Worm (Caenorhabditis elegans) whole organism, L2 larva: ENCODE data around the gene bus-19.
A peak's percentile ranks its signal among the peaks of the same experiment; 100 is the strongest.

Experiments used
- ama-1 ChIP-seq: fragments of 150-350 bp; optimal IDR thresholded peaks from 2 replicates; lab custom pipeline; 2018; ENCODE audit warnings: inconsistent platforms
- blmp-1 ChIP-seq: sonication (generic microtip); optimal IDR thresholded peaks from 2 replicates; lab custom pipeline; 2017; ENCODE audit warnings: missing genetic modification characterization, mild to moderate bottlenecking, missing compliant biosample characterization, antibody characterized with exemption, moderate library complexity; ENCODE audit not compliant: insufficient read depth
- ceh-16 ChIP-seq: fragments of 150-350 bp; optimal IDR thresholded peaks from 2 replicates; lab custom pipeline; 2014; ENCODE audit warnings: missing biosample characterization, missing genetic modification characterization
- ceh-82 ChIP-seq: fragments of 150-350 bp; optimal IDR thresholded peaks from 2 replicates; lab custom pipeline; 2014; ENCODE audit warnings: missing biosample characterization, missing genetic modification characterization
- egl-27 ChIP-seq: sonication (generic microtip); optimal IDR thresholded peaks from 3 replicates; lab custom pipeline; 2017; ENCODE audit warnings: missing biosample characterization, missing genetic modification reagents, missing genetic modification characterization
- fos-1 ChIP-seq: fragments of 150-350 bp; optimal IDR thresholded peaks from 2 replicates; lab custom pipeline; 2014; ENCODE audit warnings: missing biosample characterization, missing genetic modification characterization
- gmeb-1 ChIP-seq: fragments of 150-350 bp; optimal IDR thresholded peaks from 2 replicates; lab custom pipeline; 2014; ENCODE audit warnings: missing biosample characterization, missing genetic modification characterization
- lin-11 ChIP-seq: fragments of 150-350 bp; sonication (generic microtip); optimal IDR thresholded peaks from 2 replicates; lab custom pipeline; 2014; ENCODE audit warnings: missing biosample characterization, missing genetic modification characterization, inconsistent platforms, mixed read lengths
- lin-13 ChIP-seq: fragments of 150-350 bp; optimal IDR thresholded peaks from 2 replicates; lab custom pipeline; 2014; ENCODE audit warnings: missing biosample characterization, missing genetic modification reagents, missing genetic modification characterization
- lin-39 ChIP-seq: fragments of 150-350 bp; optimal IDR thresholded peaks from 2 replicates; lab custom pipeline; 2014; ENCODE audit warnings: missing biosample characterization, missing genetic modification reagents, missing genetic modification characterization
- mbf-1 ChIP-seq: sonication (generic microtip); optimal IDR thresholded peaks from 2 replicates; lab custom pipeline; 2017; ENCODE audit warnings: missing biosample characterization, missing genetic modification characterization
- nhr-11 ChIP-seq: fragments of 150-350 bp; optimal IDR thresholded peaks from 2 replicates; lab custom pipeline; 2014; ENCODE audit warnings: missing biosample characterization, missing genetic modification characterization
- nhr-12 ChIP-seq: fragments of 150-350 bp; optimal IDR thresholded peaks from 2 replicates; lab custom pipeline; 2014; ENCODE audit warnings: missing biosample characterization, missing genetic modification characterization
- nhr-21 ChIP-seq: fragments of 150-350 bp; optimal IDR thresholded peaks from 2 replicates; lab custom pipeline; 2014; ENCODE audit warnings: missing biosample characterization, missing genetic modification characterization
- nhr-237 ChIP-seq: fragments of 150-350 bp; optimal IDR thresholded peaks from 2 replicates; lab custom pipeline; 2014; ENCODE audit warnings: missing biosample characterization, missing genetic modification characterization
- nhr-25 ChIP-seq: fragments of 150-350 bp; sonication (generic microtip); optimal IDR thresholded peaks from 3 replicates; lab custom pipeline; 2014; ENCODE audit warnings: missing biosample characterization, missing genetic modification characterization
- nhr-77 ChIP-seq: fragments of 150-350 bp; optimal IDR thresholded peaks from 2 replicates; lab custom pipeline; 2014; ENCODE audit warnings: missing biosample characterization, missing genetic modification characterization
- peb-1 ChIP-seq: fragments of 150-350 bp; optimal IDR thresholded peaks from 2 replicates; lab custom pipeline; 2014; ENCODE audit warnings: missing biosample characterization, missing genetic modification characterization
- sem-4 ChIP-seq: fragments of 150-350 bp; optimal IDR thresholded peaks from 2 replicates; lab custom pipeline; 2014; ENCODE audit warnings: missing biosample characterization, missing genetic modification reagents, missing genetic modification characterization
- skn-1 ChIP-seq: sonication (generic microtip); optimal IDR thresholded peaks from 2 replicates; lab custom pipeline; 2017; ENCODE audit warnings: missing biosample characterization, missing genetic modification characterization
- sma-3 ChIP-seq: sonication (generic microtip); optimal IDR thresholded peaks from 2 replicates; lab custom pipeline; 2016; ENCODE audit warnings: missing genetic modification reagents, missing genetic modification characterization, missing compliant biosample characterization
- sma-9 ChIP-seq, 2 experiments: fragments of 150-350 bp in 1 of 2; sonication (generic microtip) in 1 of 2; optimal IDR thresholded peaks; 2 replicates each; lab custom pipeline; 2014 to 2016; ENCODE audit warnings: missing genetic modification characterization in 2 of 2, mild to moderate bottlenecking in 1 of 2, missing biosample characterization in 1 of 2, missing compliant biosample characterization in 1 of 2, missing genetic modification reagents in 1 of 2, moderate library complexity in 1 of 2
- snpc-4 ChIP-seq: fragments of 150-350 bp; optimal IDR thresholded peaks from 2 replicates; lab custom pipeline; 2014; ENCODE audit warnings: missing biosample characterization, missing genetic modification characterization
- unc-39 ChIP-seq: fragments of 150-350 bp; optimal IDR thresholded peaks from 2 replicates; lab custom pipeline; 2014; ENCODE audit warnings: missing biosample characterization, missing genetic modification characterization
- unc-62 ChIP-seq: fragments of 150-350 bp; optimal IDR thresholded peaks from 2 replicates; lab custom pipeline; 2014; ENCODE audit warnings: missing biosample characterization, missing genetic modification reagents, missing genetic modification characterization
- zag-1 ChIP-seq: fragments of 150-350 bp; optimal IDR thresholded peaks from 2 replicates; lab custom pipeline; 2014; ENCODE audit warnings: missing biosample characterization, missing genetic modification characterization
- ztf-11 ChIP-seq: sonication (generic microtip); optimal IDR thresholded peaks from 2 replicates; lab custom pipeline; 2017; ENCODE audit warnings: missing biosample characterization, missing genetic modification characterization

bus-19 gene

DNA sequence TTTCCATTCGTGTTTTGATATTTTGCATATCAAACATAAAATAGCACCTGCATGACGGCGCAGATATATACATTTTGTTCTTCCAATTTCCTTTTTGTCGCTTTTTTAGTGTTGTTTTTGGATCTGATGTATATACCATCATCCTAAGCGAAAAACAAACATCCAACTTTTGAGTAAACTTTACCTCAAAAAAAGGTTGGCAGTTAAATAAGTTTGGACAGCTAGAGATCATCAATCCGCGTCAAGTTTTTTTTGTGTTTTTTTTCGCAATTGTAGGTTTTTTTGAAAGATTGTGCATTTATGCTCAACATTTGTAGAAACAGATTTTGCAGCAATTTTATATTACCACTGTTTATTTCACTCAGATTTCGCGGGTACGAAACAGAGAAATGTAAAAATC lies at the start of gene bus-19:
bus-19 (plus strand) TSS at position 301 of the 400 bp plus-strand sequence.
- no peak for TF ChIP-seq ama-1 (lab: Kevin White, UChicago)
- no peak for TF ChIP-seq lin-11 (tag; lab: Kevin White, UChicago)
- no peak for TF ChIP-seq nhr-12 (tag; lab: Kevin White, UChicago)
- no peak for TF ChIP-seq egl-27 (tag; lab: Kevin White, UChicago)

DNA sequence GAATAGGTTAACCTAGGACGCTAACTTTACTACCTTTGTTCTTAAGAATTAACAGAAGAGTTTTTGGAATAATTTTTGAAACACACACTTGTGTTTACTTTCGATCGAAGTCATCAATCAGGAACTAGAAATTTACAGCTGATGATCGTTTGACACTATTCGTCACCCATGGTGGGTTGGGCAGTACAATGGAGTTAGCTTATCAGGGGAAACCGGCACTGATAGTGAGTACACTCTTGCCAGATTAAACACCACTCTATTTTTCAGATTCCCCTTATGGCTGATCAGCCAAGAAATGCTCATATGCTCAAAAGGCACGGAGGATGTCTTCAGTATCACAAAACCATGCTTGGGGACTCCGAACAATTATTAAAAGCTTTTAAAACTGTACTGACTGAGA lies 49.8 kb upstream of the bus-19 start:
- peak; percentile 68 for TF ChIP-seq fos-1 (tag; lab: Kevin White, UChicago)
- TF ChIP-seq sma-3: no peak

DNA sequence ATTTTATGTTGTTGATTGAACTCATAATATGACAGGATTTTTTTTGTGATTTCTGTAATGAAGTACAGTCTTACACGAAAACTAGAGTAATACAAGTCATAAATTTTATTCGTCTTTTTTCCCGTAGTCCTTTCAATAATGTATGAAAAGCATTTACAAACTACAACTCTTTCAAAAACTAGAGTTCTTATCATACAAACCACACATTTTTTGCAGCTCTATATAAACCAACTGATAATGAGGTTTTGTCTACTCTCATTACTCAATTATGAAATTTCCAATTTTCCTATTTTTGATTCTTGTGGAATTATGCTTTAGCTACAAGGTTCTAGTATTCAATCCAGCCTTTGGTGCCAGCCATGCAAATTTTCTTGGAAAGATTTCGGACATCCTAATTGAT lies 47.1 kb upstream of the bus-19 start, which contains the start of gene ugt-16:
ugt-16 (plus strand) TSS at position 248 of the 400 bp plus-strand sequence.
- TF ChIP-seq unc-62 (GFP tag; lab: Kevin White, UChicago) (no peak), sma-9 (GFP tag; optimal IDR thresholded peaks at IDR 0.05; lab: Kevin White, UChicago) (peak; percentile 15), sma-9 (tag; optimal IDR thresholded peaks at IDR 0.05; lab: Kevin White, UChicago) (no peak), fos-1 (tag; lab: Kevin White, UChicago) (peak; percentile 52), gmeb-1 (tag; lab: Kevin White, UChicago) (peak; percentile 5)

DNA sequence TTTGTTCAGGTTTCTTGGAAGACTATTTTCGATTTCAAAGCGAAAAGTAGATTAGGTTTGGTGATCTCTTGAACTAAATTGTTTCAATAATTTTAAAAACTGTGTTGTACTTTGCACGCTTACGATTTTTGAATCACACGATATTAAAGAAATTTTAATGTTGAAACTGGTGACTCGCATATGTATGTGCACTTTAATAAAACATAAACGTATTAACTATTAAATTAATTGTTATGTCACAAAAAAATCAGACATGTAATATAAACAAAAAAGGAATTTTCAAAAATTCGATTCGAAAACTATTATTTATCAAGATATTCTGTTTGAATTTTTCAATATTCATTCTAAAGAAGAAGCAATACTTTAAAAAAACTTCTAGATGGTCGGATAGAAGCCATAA lies 44.6 kb upstream of the bus-19 start, which contains the start of gene ugt-15:
ugt-15 (plus strand) TSS at position 301 of the 400 bp plus-strand sequence.
- TF ChIP-seq ceh-16 (tag; lab: Kevin White, UChicago): no peak
- TF ChIP-seq lin-13: no peak
- TF ChIP-seq ama-1 (lab: Kevin White, UChicago): no peak
- no peak for TF ChIP-seq mbf-1 (tag; lab: Kevin White, UChicago)
- no peak for TF ChIP-seq nhr-77
- no peak for TF ChIP-seq sma-9 (GFP tag; optimal IDR thresholded peaks at IDR 0.05; lab: Kevin White, UChicago)
- no peak for TF ChIP-seq sma-9 (tag; optimal IDR thresholded peaks at IDR 0.05; lab: Kevin White, UChicago)
- no peak for TF ChIP-seq ceh-82
- TF ChIP-seq nhr-11 (tag; lab: Kevin White, UChicago): no peak
- no peak for TF ChIP-seq unc-39 (tag; lab: Kevin White, UChicago)
- no peak for TF ChIP-seq zag-1
- no peak for TF ChIP-seq nhr-21 (tag; lab: Kevin White, UChicago)
- TF ChIP-seq sem-4 (tag; lab: Kevin White, UChicago): no peak
- TF ChIP-seq peb-1 (tag; lab: Kevin White, UChicago): no peak
- no peak for TF ChIP-seq nhr-12 (tag; lab: Kevin White, UChicago)
- no peak for TF ChIP-seq nhr-25 (tag; lab: Kevin White, UChicago)
- no peak for TF ChIP-seq lin-39 (tag; lab: Kevin White, UChicago)

DNA sequence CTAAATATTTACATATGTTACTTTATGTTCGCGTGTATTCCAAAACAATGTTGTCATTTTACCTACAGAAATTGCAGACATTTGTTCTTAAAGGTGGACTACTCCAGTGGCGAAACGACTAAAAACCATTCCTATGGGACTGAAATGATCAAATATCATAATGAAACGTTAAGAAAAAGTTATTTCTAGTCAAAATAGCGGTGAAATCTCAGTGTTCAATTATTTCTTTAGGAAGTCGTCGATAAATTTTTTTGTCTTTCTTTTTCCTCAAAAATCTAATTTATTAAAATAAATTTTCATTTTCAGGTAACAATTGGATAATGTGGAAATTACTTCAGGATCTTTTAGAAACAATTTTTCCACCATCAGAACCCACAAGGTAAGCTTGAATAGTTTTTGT lies 36.5 kb upstream of the bus-19 start, which contains the start of gene C44H9.4:
C44H9.4 (plus strand) TSS at position 301 of the 400 bp plus-strand sequence.
- TF ChIP-seq skn-1 (tag; lab: Kevin White, UChicago): no peak
- no peak for TF ChIP-seq sma-9 (GFP tag; optimal IDR thresholded peaks at IDR 0.05; lab: Kevin White, UChicago)
- no peak for TF ChIP-seq sma-9 (tag; optimal IDR thresholded peaks at IDR 0.05; lab: Kevin White, UChicago)
- TF ChIP-seq ceh-82: no peak
- TF ChIP-seq nhr-237 (tag; lab: Kevin White, UChicago): no peak
- no peak for TF ChIP-seq lin-13
- TF ChIP-seq gmeb-1 (tag; lab: Kevin White, UChicago): no peak
- no peak for TF ChIP-seq nhr-21 (tag; lab: Kevin White, UChicago)

DNA sequence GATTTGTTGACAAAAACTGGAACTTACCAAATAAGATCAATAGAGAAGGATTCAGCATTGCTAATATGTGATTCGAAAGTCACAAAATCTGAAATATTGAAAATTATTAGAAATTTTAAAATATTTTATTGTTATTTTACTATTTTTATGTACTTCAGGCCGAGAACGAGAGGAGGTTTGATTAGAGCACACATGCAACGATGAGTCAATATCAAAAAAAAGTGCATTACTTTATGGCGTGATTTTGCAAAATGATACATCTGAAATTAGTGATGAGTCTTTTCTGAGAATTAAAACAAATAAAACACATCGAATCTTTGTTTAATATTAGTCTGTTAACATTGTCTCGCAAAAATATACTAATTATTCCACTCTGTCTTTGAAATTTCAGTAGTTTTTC lies 27.1 kb upstream of the bus-19 start:
- peak; percentile 65 for TF ChIP-seq fos-1 (tag; lab: Kevin White, UChicago)
- TF ChIP-seq ztf-11 (tag; lab: Kevin White, UChicago): no peak
- no peak for TF ChIP-seq blmp-1
- TF ChIP-seq, all 48 proteins: peak for 1

DNA sequence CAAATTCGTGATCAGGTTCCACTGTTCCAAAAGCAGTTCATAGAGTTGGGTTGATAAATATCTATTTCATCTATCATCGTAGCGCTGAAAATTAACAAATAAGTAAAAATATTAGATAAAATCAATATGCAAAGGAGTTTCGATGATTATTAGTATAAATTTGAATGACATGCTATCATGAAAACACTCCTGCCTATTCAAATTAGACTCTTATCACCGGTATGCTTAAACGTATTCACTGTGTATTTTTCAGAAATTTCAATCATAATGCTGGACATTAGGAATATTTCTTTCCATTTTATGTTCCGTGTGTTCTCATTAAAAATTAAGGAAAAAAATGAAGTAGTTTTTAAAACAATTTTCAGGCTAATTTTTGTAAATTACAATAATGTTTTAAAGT lies 26.6 kb upstream of the bus-19 start, which contains the start of gene C44H9.6:
C44H9.6 (minus strand) TSS at position 101 of the 400 bp plus-strand sequence.
- TF ChIP-seq mbf-1 (tag; lab: Kevin White, UChicago): no peak
- peak; percentile 16 for TF ChIP-seq fos-1 (tag; lab: Kevin White, UChicago)
- TF ChIP-seq, all 48 proteins: peak for 1

DNA sequence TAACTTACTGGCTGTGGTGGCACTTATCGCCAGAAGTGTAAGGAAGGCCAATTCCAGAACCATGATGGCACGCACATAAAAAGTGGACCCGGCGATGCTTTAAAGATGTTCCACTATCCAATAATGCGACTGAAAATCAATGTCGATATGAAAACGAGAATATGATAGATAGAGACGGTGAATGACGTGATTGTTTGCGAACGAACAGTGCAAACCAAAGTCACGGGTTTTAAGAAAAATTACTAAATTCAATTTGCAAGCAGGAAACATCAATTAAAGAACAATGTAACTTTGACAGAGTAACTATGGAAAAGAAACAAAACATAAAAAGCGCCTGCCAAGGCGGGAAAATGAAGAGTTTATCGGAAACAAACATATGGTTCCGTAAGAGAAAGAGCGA lies 22.1 kb upstream of the bus-19 start, which contains the start of gene C44H9.5:
C44H9.5 (minus strand) TSS at position 129 of the 400 bp plus-strand sequence.
- no peak for TF ChIP-seq sem-4 (tag; lab: Kevin White, UChicago)
- no peak for TF ChIP-seq snpc-4 (tag; lab: Kevin White, UChicago)
- peak; percentile 8 for TF ChIP-seq fos-1 (tag; lab: Kevin White, UChicago)
